Fruit fly (Drosophila melanogaster): ENCODE measurements around the gene CG32819.

The CG32819 gene

dm6 chrX:21593907-21594306 is 27.0 kb downstream of the CG32819 start:
- no peak for TF ChIP-seq Sin3A (optimal IDR thresholded peaks at IDR 0.05)
- no peak for TF ChIP-seq psq (optimal IDR thresholded peaks at IDR 0.05)
- no peak for TF ChIP-seq Myc (optimal IDR thresholded peaks at IDR 0.05)
- no peak for TF ChIP-seq ttk (optimal IDR thresholded peaks at IDR 0.05)
- no peak for TF ChIP-seq h (optimal IDR thresholded peaks at IDR 0.05)
- TF ChIP-seq insv (optimal IDR thresholded peaks at IDR 0.05) = no peak

- no peak for TF ChIP-seq Sin3A (optimal IDR thresholded peaks at IDR 0.05)
- TF ChIP-seq Myc (optimal IDR thresholded peaks at IDR 0.05) = no peak
- TF ChIP-seq insv (optimal IDR thresholded peaks at IDR 0.05) = no peak
- no peak for TF ChIP-seq psq (optimal IDR thresholded peaks at IDR 0.05)
- no peak for TF ChIP-seq ttk (optimal IDR thresholded peaks at IDR 0.05)
- TF ChIP-seq h (optimal IDR thresholded peaks at IDR 0.05) = no peak
These were observed 28.9 kb downstream of the CG32819 start for dm6 chrX:21591990-21592389.

dm6 chrX:21589937-21590336 is 31.0 kb downstream of the CG32819 start:
- TF ChIP-seq Myc (optimal IDR thresholded peaks at IDR 0.05) (no peak), ttk (optimal IDR thresholded peaks at IDR 0.05) (no peak), psq (optimal IDR thresholded peaks at IDR 0.05) (no peak), h (optimal IDR thresholded peaks at IDR 0.05) (no peak), insv (optimal IDR thresholded peaks at IDR 0.05) (no peak)

- no peak for TF ChIP-seq Sin3A (optimal IDR thresholded peaks at IDR 0.05)
- TF ChIP-seq ttk (optimal IDR thresholded peaks at IDR 0.05) = no peak
- TF ChIP-seq insv (optimal IDR thresholded peaks at IDR 0.05) = no peak
- TF ChIP-seq Myc (optimal IDR thresholded peaks at IDR 0.05) = no peak
- no peak for TF ChIP-seq psq (optimal IDR thresholded peaks at IDR 0.05)
These were observed 32.9 kb downstream of the CG32819 start for dm6 chrX:21588000-21588399.

Measured in Kc167 (cell line).